Worm (Caenorhabditis elegans) whole organism, L4 larva: Measurements from ENCODE around the gene myrf-1.

ENCODE experiments used
- D1046.2 ChIP-seq: fragments of 200-800 bp; sonication (Bioruptor generic); IDR thresholded peaks from 2 replicates; pipeline ENCODE4 v1.3.6; 2022; ENCODE audit warnings: missing genetic modification characterization, missing compliant biosample characterization
- F26F4.8 ChIP-seq: fragments of 200-800 bp; sonication (Bioruptor generic); conservative IDR thresholded peaks from 2 replicates; pipeline ENCODE4 v1.3.6; 2022; ENCODE audit warnings: missing genetic modification characterization, missing compliant biosample characterization
- F37D6.2 ChIP-seq: sonication (generic microtip); optimal IDR thresholded peaks from 2 replicates; lab custom pipeline; 2016; ENCODE audit warnings: mild to moderate bottlenecking, missing genetic modification characterization, missing compliant biosample characterization
- R02D3.7 ChIP-seq: fragments of 150-350 bp; sonication (generic microtip); optimal IDR thresholded peaks from 3 replicates; lab custom pipeline; 2014; ENCODE audit warnings: missing biosample characterization, missing genetic modification characterization
- T20F7.1 ChIP-seq: fragments of 200-800 bp; sonication (Bioruptor generic); optimal IDR thresholded peaks from 2 replicates; lab custom pipeline; 2018; ENCODE audit warnings: mild to moderate bottlenecking, missing genetic modification characterization, missing compliant biosample characterization
- T26A8.4 ChIP-seq: fragments of 200-800 bp; sonication (Bioruptor generic); IDR thresholded peaks from 2 replicates; pipeline ENCODE4 v1.3.6; 2022; ENCODE audit warnings: missing genetic modification characterization, missing compliant biosample characterization
- Y105C5A.15 ChIP-seq: fragments of 200-800 bp; sonication (Bioruptor generic); IDR thresholded peaks from 2 replicates; pipeline ENCODE4 v1.3.6; 2022; ENCODE audit warnings: missing genetic modification characterization, missing compliant biosample characterization
- Y48G9A.11 ChIP-seq: fragments of 200-800 bp; sonication (Bioruptor generic); IDR thresholded peaks from 2 replicates; pipeline ENCODE4 v1.3.6; 2022; ENCODE audit warnings: missing genetic modification reagents, missing genetic modification characterization, missing compliant biosample characterization
- Y5F2A.4 ChIP-seq: fragments of 200-800 bp; sonication (Bioruptor generic); optimal IDR thresholded peaks from 2 replicates; lab custom pipeline; 2018; ENCODE audit warnings: mild to moderate bottlenecking, missing genetic modification characterization, missing compliant biosample characterization
- ZK337.2 ChIP-seq: fragments of 200-800 bp; sonication (Bioruptor generic); IDR thresholded peaks from 2 replicates; pipeline ENCODE4 v1.3.6; 2022; ENCODE audit warnings: missing genetic modification reagents, missing genetic modification characterization, missing compliant biosample characterization
- aly-2 ChIP-seq: sonication (generic microtip); optimal IDR thresholded peaks from 2 replicates; lab custom pipeline; 2018; ENCODE audit warnings: missing biosample characterization, missing genetic modification characterization
- ama-1 ChIP-seq: fragments of 150-350 bp; optimal IDR thresholded peaks from 2 replicates; lab custom pipeline; 2014; ENCODE audit warnings: inconsistent platforms, mixed read lengths
- attf-4 ChIP-seq: sonication (generic microtip); optimal IDR thresholded peaks from 3 replicates; lab custom pipeline; 2017; ENCODE audit warnings: missing biosample characterization, missing genetic modification characterization
- ceh-20 ChIP-seq: fragments of 200-800 bp; sonication (Bioruptor generic); IDR thresholded peaks from 2 replicates; pipeline ENCODE4 v1.3.6; 2022; ENCODE audit warnings: missing genetic modification reagents, missing genetic modification characterization, missing compliant biosample characterization
- ceh-28 ChIP-seq: fragments of 150-350 bp; optimal IDR thresholded peaks from 2 replicates; lab custom pipeline; 2014; ENCODE audit warnings: missing biosample characterization, missing genetic modification reagents, missing genetic modification characterization
- ceh-32 ChIP-seq: sonication (generic microtip); optimal IDR thresholded peaks from 2 replicates; lab custom pipeline; 2016; ENCODE audit warnings: mild to moderate bottlenecking, missing genetic modification characterization, missing compliant biosample characterization; ENCODE audit not compliant: poor library complexity
- ceh-82 ChIP-seq: sonication (generic microtip); optimal IDR thresholded peaks from 2 replicates; lab custom pipeline; 2017; ENCODE audit warnings: missing biosample characterization, missing genetic modification characterization
- ces-1 ChIP-seq: fragments of 150-350 bp; sonication (generic microtip); optimal IDR thresholded peaks from 4 replicates; lab custom pipeline; 2014; ENCODE audit warnings: missing biosample characterization, missing genetic modification reagents, missing genetic modification characterization
- cey-2 ChIP-seq: sonication (generic microtip); optimal IDR thresholded peaks from 3 replicates; lab custom pipeline; 2017; ENCODE audit warnings: missing genetic modification characterization, mild to moderate bottlenecking, missing compliant biosample characterization, antibody characterized with exemption, borderline replicate concordance; ENCODE audit not compliant: insufficient read depth
- daf-8 ChIP-seq: fragments of 200-800 bp; sonication (Bioruptor generic); IDR thresholded peaks from 2 replicates; pipeline ENCODE4 v1.3.6; 2022; ENCODE audit warnings: missing genetic modification characterization, missing compliant biosample characterization
- dmd-6 ChIP-seq: fragments of 200-800 bp; sonication (Bioruptor generic); IDR thresholded peaks from 2 replicates; pipeline ENCODE4 v1.3.6; 2022; ENCODE audit warnings: missing genetic modification reagents, missing genetic modification characterization, missing compliant biosample characterization
- dmd-8 ChIP-seq: fragments of 200-800 bp; sonication (Bioruptor generic); IDR thresholded peaks from 2 replicates; pipeline ENCODE4 v1.3.6; 2022; ENCODE audit warnings: missing genetic modification characterization, missing compliant biosample characterization
- dmd-9 ChIP-seq: fragments of 200-800 bp; sonication (Bioruptor generic); IDR thresholded peaks from 2 replicates; pipeline ENCODE4 v1.3.6; 2022; ENCODE audit warnings: missing genetic modification reagents, missing genetic modification characterization, missing compliant biosample characterization
- dpl-1 ChIP-seq: fragments of 150-350 bp; optimal IDR thresholded peaks from 2 replicates; lab custom pipeline; 2014; ENCODE audit warnings: missing biosample characterization, missing genetic modification reagents, missing genetic modification characterization
- duxl-1 ChIP-seq: sonication (generic microtip); optimal IDR thresholded peaks from 2 replicates; lab custom pipeline; 2016; ENCODE audit warnings: mild to moderate bottlenecking, missing genetic modification characterization, moderate library complexity, missing compliant biosample characterization; ENCODE audit not compliant: poor library complexity
- egl-27 ChIP-seq: sonication (generic microtip); optimal IDR thresholded peaks from 3 replicates; lab custom pipeline; 2017; ENCODE audit warnings: missing biosample characterization, missing genetic modification reagents, missing genetic modification characterization
- egl-43 ChIP-seq: fragments of 200-800 bp; sonication (Bioruptor generic); IDR thresholded peaks from 2 replicates; pipeline ENCODE4 v1.3.6; 2022; ENCODE audit warnings: missing genetic modification reagents, missing genetic modification characterization, missing compliant biosample characterization
- gei-8 ChIP-seq: fragments of 200-800 bp; sonication (Bioruptor generic); optimal IDR thresholded peaks from 2 replicates; lab custom pipeline; 2018; ENCODE audit warnings: mild to moderate bottlenecking, missing genetic modification characterization, missing compliant biosample characterization
- hlh-11 ChIP-seq: fragments of 200-800 bp; sonication (Bioruptor generic); optimal IDR thresholded peaks from 2 replicates; lab custom pipeline; 2018; ENCODE audit warnings: mild to moderate bottlenecking, missing genetic modification characterization, missing compliant biosample characterization
- hlh-30 ChIP-seq: sonication (generic microtip); optimal IDR thresholded peaks from 2 replicates; lab custom pipeline; 2017; ENCODE audit warnings: antibody characterized with exemption, mild to moderate bottlenecking, missing genetic modification characterization, missing compliant biosample characterization; ENCODE audit not compliant: insufficient read depth
- hmg-1.1 ChIP-seq: fragments of 200-800 bp; sonication (Bioruptor generic); IDR thresholded peaks from 2 replicates; pipeline ENCODE4 v1.3.6; 2022; ENCODE audit warnings: missing genetic modification reagents, missing genetic modification characterization, missing compliant biosample characterization
- jun-1 ChIP-seq: fragments of 150-350 bp; optimal IDR thresholded peaks from 2 replicates; lab custom pipeline; 2014; ENCODE audit warnings: missing biosample characterization, missing genetic modification reagents, missing genetic modification characterization
- lim-7 ChIP-seq: fragments of 200-800 bp; sonication (Bioruptor generic); IDR thresholded peaks from 2 replicates; pipeline ENCODE4 v1.3.6; 2022; ENCODE audit warnings: missing genetic modification characterization, missing compliant biosample characterization
- lin-1 ChIP-seq: fragments of 200-800 bp; sonication (Bioruptor generic); IDR thresholded peaks from 2 replicates; pipeline ENCODE4 v1.3.6; 2022; ENCODE audit warnings: missing genetic modification reagents, missing genetic modification characterization, missing compliant biosample characterization
- lin-38 ChIP-seq: fragments of 200-800 bp; sonication (Bioruptor generic); IDR thresholded peaks from 2 replicates; pipeline ENCODE4 v1.3.6; 2022; ENCODE audit warnings: missing genetic modification reagents, missing genetic modification characterization, missing compliant biosample characterization
- madf-5 ChIP-seq, 2 experiments: fragments of 200-800 bp; sonication (Bioruptor generic); IDR thresholded peaks; 2 replicates each; pipeline ENCODE4 v1.3.6; 2022; ENCODE audit warnings: missing compliant biosample characterization in 2 of 2, missing genetic modification characterization in 2 of 2
- mdt-29 ChIP-seq: fragments of 200-800 bp; sonication (Bioruptor generic); IDR thresholded peaks from 2 replicates; pipeline ENCODE4 v1.3.6; 2022; ENCODE audit warnings: missing genetic modification reagents, missing genetic modification characterization, missing compliant biosample characterization
- mxl-3 ChIP-seq: fragments of 200-800 bp; sonication (Bioruptor generic); optimal IDR thresholded peaks from 2 replicates; lab custom pipeline; 2018; ENCODE audit warnings: mild to moderate bottlenecking, missing genetic modification characterization, missing compliant biosample characterization
- nhr-111 ChIP-seq: fragments of 200-800 bp; sonication (Bioruptor generic); optimal IDR thresholded peaks from 2 replicates; lab custom pipeline; 2018; ENCODE audit warnings: mild to moderate bottlenecking, missing genetic modification characterization, missing compliant biosample characterization
- nhr-28 ChIP-seq: fragments of 150-350 bp; optimal IDR thresholded peaks from 2 replicates; lab custom pipeline; 2014; ENCODE audit warnings: missing biosample characterization, missing genetic modification characterization
- nhr-48 ChIP-seq: sonication (generic microtip); optimal IDR thresholded peaks from 2 replicates; lab custom pipeline; 2016; ENCODE audit warnings: mild to moderate bottlenecking, missing genetic modification characterization, missing compliant biosample characterization
- nhr-6 ChIP-seq: fragments of 150-350 bp; optimal IDR thresholded peaks from 2 replicates; lab custom pipeline; 2014; ENCODE audit warnings: missing biosample characterization, missing genetic modification characterization
- nhr-76 ChIP-seq: fragments of 150-350 bp; optimal IDR thresholded peaks from 2 replicates; lab custom pipeline; 2014; ENCODE audit warnings: missing biosample characterization, missing genetic modification characterization
- php-3 ChIP-seq: fragments of 200-800 bp; sonication (Bioruptor generic); IDR thresholded peaks from 2 replicates; pipeline ENCODE4 v1.3.6; 2022; ENCODE audit warnings: missing genetic modification reagents, missing genetic modification characterization, missing compliant biosample characterization
- pqm-1 ChIP-seq: sonication (generic microtip); optimal IDR thresholded peaks from 2 replicates; lab custom pipeline; 2017; ENCODE audit warnings: missing biosample characterization, missing genetic modification characterization
- spr-1 ChIP-seq: sonication (generic microtip); optimal IDR thresholded peaks from 2 replicates; lab custom pipeline; 2016; ENCODE audit warnings: mild to moderate bottlenecking, missing genetic modification characterization, missing compliant biosample characterization
- spr-3 ChIP-seq: fragments of 200-800 bp; sonication (Bioruptor generic); optimal IDR thresholded peaks from 2 replicates; lab custom pipeline; 2018; ENCODE audit warnings: mild to moderate bottlenecking, missing genetic modification characterization, missing compliant biosample characterization
- tra-1 ChIP-seq: fragments of 200-800 bp; sonication (Bioruptor generic); IDR thresholded peaks from 2 replicates; pipeline ENCODE4 v1.3.6; 2022; ENCODE audit warnings: missing genetic modification reagents, missing genetic modification characterization, missing compliant biosample characterization
- unc-130 ChIP-seq: sonication (generic microtip); optimal IDR thresholded peaks from 2 replicates; lab custom pipeline; 2016; ENCODE audit warnings: missing genetic modification reagents, missing genetic modification characterization, missing compliant biosample characterization
- zag-1 ChIP-seq: fragments of 150-350 bp; optimal IDR thresholded peaks from 2 replicates; lab custom pipeline; 2014; ENCODE audit warnings: missing biosample characterization, missing genetic modification characterization
- ztf-11 ChIP-seq: fragments of 150-350 bp; optimal IDR thresholded peaks from 2 replicates; lab custom pipeline; 2014; ENCODE audit warnings: missing biosample characterization, missing genetic modification characterization
- ztf-7 ChIP-seq: fragments of 150-350 bp; optimal IDR thresholded peaks from 2 replicates; lab custom pipeline; 2014; ENCODE audit warnings: missing biosample characterization, missing genetic modification characterization

Gene myrf-1

DNA sequence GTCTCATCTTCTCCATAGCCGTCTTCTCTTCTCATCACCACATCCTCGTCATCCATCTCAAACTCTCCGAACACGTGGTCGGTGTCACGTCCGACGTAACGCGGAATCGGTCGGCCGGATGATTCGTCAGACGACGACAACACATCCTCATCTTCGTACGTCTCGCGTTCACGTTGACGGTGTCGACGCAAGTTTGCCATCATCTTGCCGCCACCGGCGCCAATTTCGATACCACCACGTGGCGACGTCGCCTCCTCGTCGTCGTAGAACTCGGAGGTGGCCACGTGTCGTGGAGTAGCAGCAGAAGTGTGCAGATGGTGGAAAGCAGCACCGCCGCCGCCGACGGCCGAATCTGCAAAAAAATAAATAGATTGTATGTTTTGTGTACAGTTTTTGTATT is 45.0 kb upstream of the myrf-1 start (continued):
- TF ChIP-seq ceh-82 (tag; lab: Kevin White, UChicago) (no peak), nhr-48 (tag; lab: Kevin White, UChicago) (no peak), egl-27 (tag; lab: Kevin White, UChicago) (no peak), unc-130 (GFP tag; lab: Kevin White, UChicago) (no peak), lim-7 (GFP tag; lab: Robert Waterston, UW) (peak; percentile 54), lin-1 (GFP tag; lab: Robert Waterston, UW) (0 out of 2 replicates have a peak, but pooled peaks have one; percentile 7), ztf-11 (tag; lab: Kevin White, UChicago) (no peak), nhr-28 (tag; lab: Kevin White, UChicago) (no peak), lin-38 (GFP tag; lab: Robert Waterston, UW) (no peak), hlh-11 (tag; lab: Kevin White, UChicago) (no peak), dpl-1 (GFP tag; lab: Kevin White, UChicago) (no peak), ztf-7 (tag; lab: Kevin White, UChicago) (no peak), ZK337.2 (GFP tag; lab: Robert Waterston, UW) (no peak), T26A8.4 (GFP tag; lab: Robert Waterston, UW) (peak; percentile 50), ceh-20 (GFP tag; lab: Robert Waterston, UW) (0 out of 2 replicates have a peak, but pooled peaks have one; percentile 23), ama-1 (lab: Kevin White, UChicago) (no peak), D1046.2 (GFP tag; lab: Robert Waterston, UW) (peak; percentile 76; the same call in 1 of the 2 replicates), R02D3.7 (no peak), gei-8 (GFP tag; lab: Kevin White, UChicago) (peak; percentile 3), spr-3 (GFP tag; lab: Kevin White, UChicago) (no peak), ces-1 (no peak), pqm-1 (tag; lab: Kevin White, UChicago) (no peak), cey-2 (no peak), dmd-8 (GFP tag; lab: Robert Waterston, UW) (peak; percentile 81), php-3 (GFP tag; lab: Robert Waterston, UW) (0 out of 2 replicates have a peak, but pooled peaks have one; percentile 22), madf-5 (GFP tag; IDR thresholded peaks at IDR 0.05; lab: Robert Waterston, UW) (no peak; a peak in 1 of 4 replicates), aly-2 (tag; lab: Kevin White, UChicago) (no peak), Y105C5A.15 (GFP tag; lab: Robert Waterston, UW) (no peak), attf-4 (tag; lab: Kevin White, UChicago) (no peak), jun-1 (no peak), duxl-1 (tag; lab: Kevin White, UChicago) (no peak), hmg-1.1 (peak; percentile 42), nhr-6 (tag; lab: Kevin White, UChicago) (no peak), nhr-111 (GFP tag; lab: Kevin White, UChicago) (no peak), ceh-28 (tag; lab: Kevin White, UChicago) (no peak), Y5F2A.4 (GFP tag; lab: Kevin White, UChicago) (no peak), zag-1 (tag; lab: Kevin White, UChicago) (no peak), dmd-6 (GFP tag; lab: Robert Waterston, UW) (peak; percentile 31; the same call in 1 of the 2 replicates), ceh-32 (tag; lab: Kevin White, UChicago) (no peak), daf-8 (GFP tag; lab: Robert Waterston, UW) (no peak), T20F7.1 (GFP tag; lab: Kevin White, UChicago) (no peak), dmd-9 (GFP tag; lab: Robert Waterston, UW) (0 out of 2 replicates have a peak, but pooled peaks have one; percentile 47), spr-1 (tag; lab: Kevin White, UChicago) (peak; percentile 45), tra-1 (peak; percentile 39; the same call in 1 of the 2 replicates), F37D6.2 (tag; lab: Kevin White, UChicago) (no peak), egl-43 (GFP tag; lab: Robert Waterston, UW) (peak; percentile 85), mxl-3 (GFP tag; lab: Kevin White, UChicago) (peak; percentile 77), hlh-30 (tag; lab: Kevin White, UChicago) (no peak), F26F4.8 (GFP tag; lab: Robert Waterston, UW) (no peak), Y48G9A.11 (GFP tag; lab: Robert Waterston, UW) (peak; percentile 45), nhr-76 (tag; lab: Kevin White, UChicago) (no peak), mdt-29 (GFP tag; lab: Robert Waterston, UW) (peak; percentile 59; the same call in 1 of the 2 replicates)
